Worm (Caenorhabditis elegans) whole organism, mixed stage, embryonic: ENCODE results near the gene erl-1.

Source experiments
- M03D4.4 ChIP-seq: sonication (generic microtip); optimal IDR thresholded peaks from 2 replicates; lab custom pipeline; 2017; ENCODE audit warnings: mild to moderate bottlenecking, missing genetic modification characterization, missing compliant biosample characterization
- bed-3 ChIP-seq: fragments of 200-800 bp; sonication (Bioruptor generic); optimal IDR thresholded peaks from 3 replicates; lab custom pipeline; 2018; ENCODE audit warnings: mild to moderate bottlenecking, missing genetic modification characterization, moderate library complexity, missing compliant biosample characterization
- blmp-1 ChIP-seq: fragments of 150-350 bp; optimal IDR thresholded peaks from 2 replicates; lab custom pipeline; 2014; ENCODE audit warnings: missing biosample characterization, missing genetic modification characterization
- ceh-39 ChIP-seq: fragments of 150-350 bp; optimal IDR thresholded peaks from 2 replicates; lab custom pipeline; 2014; ENCODE audit warnings: missing biosample characterization, missing genetic modification characterization
- ceh-43 ChIP-seq: fragments of 200-800 bp; sonication (Bioruptor generic); optimal IDR thresholded peaks from 2 replicates; lab custom pipeline; 2018; ENCODE audit warnings: mild to moderate bottlenecking, missing genetic modification characterization, moderate library complexity, missing compliant biosample characterization
- ceh-83 ChIP-seq: fragments of 200-800 bp; sonication (Bioruptor generic); optimal IDR thresholded peaks from 2 replicates; lab custom pipeline; 2018; ENCODE audit warnings: mild to moderate bottlenecking, missing genetic modification characterization, missing compliant biosample characterization
- ces-1 ChIP-seq: fragments of 150-350 bp; optimal IDR thresholded peaks from 2 replicates; lab custom pipeline; 2014; ENCODE audit warnings: missing biosample characterization, missing genetic modification reagents, missing genetic modification characterization
- cnd-1 ChIP-seq: fragments of 200-800 bp; sonication (Bioruptor generic); optimal IDR thresholded peaks from 2 replicates; lab custom pipeline; 2018; ENCODE audit warnings: mild to moderate bottlenecking, missing genetic modification characterization, missing compliant biosample characterization
- drap-1 ChIP-seq: fragments of 200-800 bp; sonication (Bioruptor generic); optimal IDR thresholded peaks from 3 replicates; lab custom pipeline; 2018; ENCODE audit warnings: mild to moderate bottlenecking, missing genetic modification characterization, missing compliant biosample characterization
- elt-1 ChIP-seq: sonication (generic microtip); optimal IDR thresholded peaks from 2 replicates; lab custom pipeline; 2017; ENCODE audit warnings: missing genetic modification characterization, mild to moderate bottlenecking, missing compliant biosample characterization, antibody characterized with exemption, moderate library complexity, borderline replicate concordance; ENCODE audit not compliant: insufficient read depth
- elt-3 ChIP-seq: fragments of 150-350 bp; optimal IDR thresholded peaks from 2 replicates; lab custom pipeline; 2014; ENCODE audit warnings: missing biosample characterization, missing genetic modification characterization
- flh-1 ChIP-seq: fragments of 200-800 bp; sonication (Bioruptor generic); optimal IDR thresholded peaks from 2 replicates; lab custom pipeline; 2018; ENCODE audit warnings: mild to moderate bottlenecking, missing genetic modification characterization, moderate library complexity, missing compliant biosample characterization
- ham-2 ChIP-seq: fragments of 200-800 bp; sonication (Bioruptor generic); optimal IDR thresholded peaks from 2 replicates; lab custom pipeline; 2018; ENCODE audit warnings: mild to moderate bottlenecking, missing genetic modification characterization, missing compliant biosample characterization
- hlh-1 ChIP-seq: fragments of 150-350 bp; optimal IDR thresholded peaks from 2 replicates; lab custom pipeline; 2014; ENCODE audit warnings: missing biosample characterization, missing genetic modification reagents, missing genetic modification characterization
- lin-13 ChIP-seq: fragments of 150-350 bp; optimal IDR thresholded peaks from 2 replicates; lab custom pipeline; 2014; ENCODE audit warnings: missing biosample characterization, missing genetic modification characterization
- lin-32 ChIP-seq: fragments of 200-800 bp; sonication (Bioruptor generic); optimal IDR thresholded peaks from 2 replicates; lab custom pipeline; 2018; ENCODE audit warnings: mild to moderate bottlenecking, missing genetic modification characterization, missing compliant biosample characterization
- lsy-2 ChIP-seq: fragments of 150-350 bp; optimal IDR thresholded peaks from 2 replicates; lab custom pipeline; 2014; ENCODE audit warnings: missing biosample characterization, missing genetic modification characterization
- mab-5 ChIP-seq: fragments of 150-350 bp; optimal IDR thresholded peaks from 2 replicates; lab custom pipeline; 2014; ENCODE audit warnings: missing biosample characterization, missing genetic modification characterization
- mep-1 ChIP-seq: fragments of 150-350 bp; optimal IDR thresholded peaks from 2 replicates; lab custom pipeline; 2017; ENCODE audit warnings: missing biosample characterization, missing genetic modification reagents, missing genetic modification characterization, inconsistent platforms
- mls-2 ChIP-seq: sonication (generic microtip); optimal IDR thresholded peaks from 2 replicates; lab custom pipeline; 2016; ENCODE audit warnings: mild to moderate bottlenecking, missing genetic modification characterization, moderate library complexity, missing compliant biosample characterization
- nhr-12 ChIP-seq: fragments of 150-350 bp; optimal IDR thresholded peaks from 2 replicates; lab custom pipeline; 2014; ENCODE audit warnings: missing biosample characterization, missing genetic modification characterization
- nhr-2 ChIP-seq: fragments of 150-350 bp; optimal IDR thresholded peaks from 2 replicates; lab custom pipeline; 2014; ENCODE audit warnings: missing biosample characterization, missing genetic modification characterization
- nhr-237 ChIP-seq: fragments of 150-350 bp; optimal IDR thresholded peaks from 2 replicates; lab custom pipeline; 2014; ENCODE audit warnings: missing biosample characterization, missing genetic modification characterization
- nhr-28 ChIP-seq: fragments of 150-350 bp; optimal IDR thresholded peaks from 2 replicates; lab custom pipeline; 2014; ENCODE audit warnings: missing biosample characterization, missing genetic modification characterization
- nhr-76 ChIP-seq: sonication (generic microtip); optimal IDR thresholded peaks from 2 replicates; lab custom pipeline; 2017; ENCODE audit warnings: missing biosample characterization, missing genetic modification characterization
- pha-4 ChIP-seq: fragments of 150-350 bp; optimal IDR thresholded peaks from 2 replicates; lab custom pipeline; 2018; ENCODE audit warnings: missing biosample characterization, missing genetic modification reagents, missing genetic modification characterization
- sem-2 ChIP-seq: fragments of 200-800 bp; sonication (Bioruptor generic); optimal IDR thresholded peaks from 2 replicates; lab custom pipeline; 2018; ENCODE audit warnings: mild to moderate bottlenecking, missing genetic modification characterization, missing compliant biosample characterization
- snpc-4 ChIP-seq: fragments of 150-350 bp; optimal IDR thresholded peaks from 2 replicates; lab custom pipeline; 2014; ENCODE audit warnings: missing biosample characterization, missing genetic modification characterization
- sptf-1 ChIP-seq: sonication (generic microtip); optimal IDR thresholded peaks from 2 replicates; lab custom pipeline; 2017; ENCODE audit warnings: mild to moderate bottlenecking, missing genetic modification characterization, moderate library complexity, missing compliant biosample characterization
- tbx-8 ChIP-seq: fragments of 200-800 bp; sonication (Bioruptor generic); optimal IDR thresholded peaks from 2 replicates; lab custom pipeline; 2018; ENCODE audit warnings: mild to moderate bottlenecking, missing genetic modification characterization, moderate library complexity, missing compliant biosample characterization
- unc-120 ChIP-seq: sonication (generic microtip); optimal IDR thresholded peaks from 2 replicates; lab custom pipeline; 2017; ENCODE audit warnings: missing genetic modification characterization, missing compliant biosample characterization; ENCODE audit not compliant: poor library complexity, severe bottlenecking
- unc-39 ChIP-seq: fragments of 150-350 bp; optimal IDR thresholded peaks from 2 replicates; lab custom pipeline; 2014; ENCODE audit warnings: missing biosample characterization, missing genetic modification characterization
- unc-62 ChIP-seq: fragments of 150-350 bp; optimal IDR thresholded peaks from 2 replicates; lab custom pipeline; 2014; ENCODE audit warnings: missing biosample characterization, missing genetic modification reagents, missing genetic modification characterization
- zip-8 ChIP-seq: fragments of 150-350 bp; optimal IDR thresholded peaks from 2 replicates; lab custom pipeline; 2014; ENCODE audit warnings: missing biosample characterization, missing genetic modification characterization
- ztf-11 ChIP-seq: fragments of 150-350 bp; optimal IDR thresholded peaks from 2 replicates; lab custom pipeline; 2014; ENCODE audit warnings: missing biosample characterization, missing genetic modification characterization

erl-1 gene

DNA sequence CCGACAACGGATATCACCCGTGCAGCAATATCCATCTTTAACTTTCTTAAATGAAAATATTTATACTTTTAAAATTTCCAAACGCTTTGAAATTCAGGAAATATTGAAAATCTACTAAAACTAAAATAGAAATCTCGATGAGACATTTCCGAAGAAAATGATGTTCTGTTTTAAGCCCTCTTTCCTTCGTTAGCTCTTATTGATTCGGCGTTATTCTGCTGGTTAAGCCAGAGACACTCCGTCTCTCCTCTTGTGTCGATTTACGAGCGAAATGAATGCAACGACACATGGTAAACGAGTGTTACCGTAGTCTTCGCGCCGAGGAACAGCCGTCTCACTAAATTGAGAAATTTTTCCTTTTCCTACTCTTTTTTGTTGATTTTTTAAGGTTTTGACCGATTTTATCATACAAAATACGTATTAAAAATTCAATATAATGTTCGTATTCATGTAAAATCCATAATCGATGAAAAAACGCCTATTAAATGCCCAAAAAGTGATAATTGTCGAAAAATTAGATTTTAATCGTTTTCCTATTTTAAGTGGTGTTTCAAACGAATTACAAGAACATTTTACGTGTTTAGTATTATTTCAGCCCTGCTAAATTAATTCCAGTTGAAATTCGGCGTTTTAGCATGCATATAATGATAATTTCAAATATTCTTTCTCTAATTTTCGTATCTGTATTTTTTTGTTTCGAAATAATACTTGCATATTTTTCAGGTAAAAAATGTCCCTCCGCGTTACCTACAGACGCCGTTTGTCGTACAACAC is 19.3 kb upstream of the erl-1 start, which contains the start of the genes ppm-1.H and rpl-34:
Gene ppm-1.H (minus strand): TSS at position 51 of the 774 bp plus-strand sequence.
Gene rpl-34 (plus strand): TSS at position 724 of the 774 bp plus-strand sequence.
- TF ChIP-seq tbx-8 (GFP tag; lab: Kevin White, UChicago) (no peak), ceh-39 (tag; lab: Kevin White, UChicago) (peak; percentile 45), hlh-1 (tag; lab: Kevin White, UChicago) (peak; percentile 92), ham-2 (GFP tag; lab: Kevin White, UChicago) (peak; percentile 65), zip-8 (tag; lab: Kevin White, UChicago) (no peak), nhr-237 (tag; lab: Kevin White, UChicago) (peak; percentile 58), nhr-76 (tag; lab: Kevin White, UChicago) (no peak), M03D4.4 (tag; lab: Kevin White, UChicago) (no peak), sptf-1 (tag; lab: Kevin White, UChicago) (no peak), mab-5 (tag; lab: Kevin White, UChicago) (no peak), nhr-12 (tag; lab: Kevin White, UChicago) (no peak), flh-1 (GFP tag; lab: Kevin White, UChicago) (no peak), mls-2 (tag; lab: Kevin White, UChicago) (no peak), lin-13 (tag; lab: Kevin White, UChicago) (peak; percentile 61), drap-1 (no peak), nhr-2 (tag; lab: Kevin White, UChicago) (no peak), unc-62 (GFP tag; lab: Kevin White, UChicago) (peak; percentile 37), unc-120 (peak; percentile 73), nhr-28 (no peak), ceh-43 (GFP tag; lab: Kevin White, UChicago) (peak; percentile 52), lin-32 (GFP tag; lab: Kevin White, UChicago) (no peak), unc-39 (tag; lab: Kevin White, UChicago) (no peak), mep-1 (peak; percentile 71), elt-3 (tag; lab: Kevin White, UChicago) (no peak), pha-4 (tag; lab: Kevin White, UChicago) (peak; percentile 40), sem-2 (GFP tag; lab: Kevin White, UChicago) (no peak), ztf-11 (tag; lab: Kevin White, UChicago) (no peak), elt-1 (tag; lab: Kevin White, UChicago) (no peak), blmp-1 (tag; lab: Kevin White, UChicago) (no peak), snpc-4 (tag; lab: Kevin White, UChicago) (no peak), lsy-2 (tag; lab: Kevin White, UChicago) (peak; percentile 96), cnd-1 (no peak), ces-1 (GFP tag; lab: Kevin White, UChicago) (peak; percentile 73), ceh-83 (GFP tag; lab: Kevin White, UChicago) (no peak), bed-3 (GFP tag; lab: Kevin White, UChicago) (no peak)

DNA sequence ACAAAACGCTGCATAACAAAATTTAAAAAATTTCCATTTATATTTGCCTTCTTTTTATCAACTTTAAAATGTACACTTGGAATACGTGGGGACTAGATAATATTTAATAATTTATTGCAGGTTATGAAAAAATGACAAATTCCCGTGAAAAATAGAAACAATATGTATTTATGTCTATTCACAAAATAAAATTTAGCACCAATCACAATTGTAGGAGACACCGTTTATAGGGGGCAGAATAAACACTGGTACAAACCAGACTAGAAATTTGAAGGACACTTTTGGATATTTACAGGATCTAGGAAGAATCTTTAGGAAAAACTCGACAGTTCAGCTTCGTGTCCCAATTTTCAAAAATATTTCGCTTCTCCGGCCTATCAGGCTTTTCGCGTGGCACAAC is 17.3 kb upstream of the erl-1 start, which contains the start of gene C42C1.3:
Gene C42C1.3 (minus strand): TSS at position 101 of the 400 bp plus-strand sequence.
- no peak for TF ChIP-seq ham-2 (GFP tag; lab: Kevin White, UChicago)
- no peak for TF ChIP-seq elt-1 (tag; lab: Kevin White, UChicago)
- TF ChIP-seq unc-39 (tag; lab: Kevin White, UChicago) = no peak
- no peak for TF ChIP-seq unc-120
- no peak for TF ChIP-seq sem-2 (GFP tag; lab: Kevin White, UChicago)
- no peak for TF ChIP-seq M03D4.4 (tag; lab: Kevin White, UChicago)
- TF ChIP-seq zip-8 (tag; lab: Kevin White, UChicago) = no peak
- TF ChIP-seq pha-4 (tag; lab: Kevin White, UChicago) = no peak
- TF ChIP-seq, all 35 proteins: peak for 0

DNA sequence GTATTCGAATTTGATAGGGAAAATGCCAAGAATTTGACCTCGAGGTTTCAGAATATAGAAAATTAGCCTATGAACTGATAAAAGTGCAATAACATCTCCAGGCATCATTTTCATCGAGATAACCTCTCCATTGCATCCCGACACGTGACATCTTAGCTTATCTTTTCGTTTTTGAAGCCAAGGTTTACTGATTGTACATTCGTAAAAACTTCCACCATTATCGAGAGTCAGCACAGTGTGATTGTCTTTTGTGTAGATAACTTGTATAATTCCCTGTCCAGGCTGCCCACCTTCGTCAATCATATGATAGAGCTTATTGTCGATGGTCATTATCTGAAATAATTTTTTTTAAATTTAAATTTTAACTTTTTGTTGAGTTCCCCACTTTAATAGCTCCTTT is 13.4 kb upstream of the erl-1 start:
- TF ChIP-seq mep-1 = no peak
- no peak for TF ChIP-seq tbx-8 (GFP tag; lab: Kevin White, UChicago)
- no peak for TF ChIP-seq hlh-1 (tag; lab: Kevin White, UChicago)
- no peak for TF ChIP-seq pha-4 (tag; lab: Kevin White, UChicago)
- TF ChIP-seq ceh-39 (tag; lab: Kevin White, UChicago) = no peak
- no peak for TF ChIP-seq ztf-11 (tag; lab: Kevin White, UChicago)
- no peak for TF ChIP-seq lin-32 (GFP tag; lab: Kevin White, UChicago)
- no peak for TF ChIP-seq ham-2 (GFP tag; lab: Kevin White, UChicago)
- no peak for TF ChIP-seq nhr-237 (tag; lab: Kevin White, UChicago)
- TF ChIP-seq snpc-4 (tag; lab: Kevin White, UChicago) = no peak
- no peak for TF ChIP-seq elt-1 (tag; lab: Kevin White, UChicago)
- TF ChIP-seq lin-13 (tag; lab: Kevin White, UChicago) = no peak
- TF ChIP-seq ces-1 (GFP tag; lab: Kevin White, UChicago) = no peak
- TF ChIP-seq blmp-1 (tag; lab: Kevin White, UChicago) = no peak
- TF ChIP-seq zip-8 (tag; lab: Kevin White, UChicago) = no peak
- TF ChIP-seq flh-1 (GFP tag; lab: Kevin White, UChicago) = no peak
- TF ChIP-seq unc-120 = no peak
- TF ChIP-seq drap-1 = no peak
- no peak for TF ChIP-seq M03D4.4 (tag; lab: Kevin White, UChicago)
